Worm (Caenorhabditis elegans) whole organism, late embryonic: ENCODE measurements around the gene pqn-83.

Experiments used
- K02D7.2 ChIP-seq: sonication (generic microtip); optimal IDR thresholded peaks from 2 replicates; lab custom pipeline; 2017; ENCODE audit warnings: mild to moderate bottlenecking, missing genetic modification characterization, missing compliant biosample characterization
- ceh-19 ChIP-seq: fragments of 200-800 bp; sonication (Bioruptor generic); optimal IDR thresholded peaks from 2 replicates; lab custom pipeline; 2018; ENCODE audit warnings: mild to moderate bottlenecking, missing genetic modification characterization, missing compliant biosample characterization
- ceh-22 ChIP-seq: sonication (generic microtip); optimal IDR thresholded peaks from 2 replicates; lab custom pipeline; 2017; ENCODE audit warnings: missing biosample characterization, missing genetic modification characterization
- ceh-34 ChIP-seq: sonication (generic microtip); optimal IDR thresholded peaks from 2 replicates; lab custom pipeline; 2016; ENCODE audit warnings: mild to moderate bottlenecking, missing genetic modification characterization, missing compliant biosample characterization
- ceh-45 ChIP-seq: fragments of 200-800 bp; sonication (Bioruptor generic); IDR thresholded peaks from 2 replicates; pipeline ENCODE4 v1.3.6; 2022; ENCODE audit warnings: missing genetic modification reagents, missing genetic modification characterization, missing compliant biosample characterization
- dmd-4 ChIP-seq: sonication (generic microtip); optimal IDR thresholded peaks from 2 replicates; lab custom pipeline; 2016; ENCODE audit warnings: borderline replicate concordance, missing genetic modification characterization, missing compliant biosample characterization
- fkh-10 ChIP-seq: fragments of 150-350 bp; optimal IDR thresholded peaks from 2 replicates; lab custom pipeline; 2014; ENCODE audit warnings: missing biosample characterization, missing genetic modification reagents, missing genetic modification characterization
- gmeb-2 ChIP-seq: sonication (generic microtip); optimal IDR thresholded peaks from 2 replicates; lab custom pipeline; 2016; ENCODE audit warnings: missing genetic modification characterization, inconsistent platforms, missing compliant biosample characterization
- hlh-13 ChIP-seq: fragments of 200-800 bp; sonication (Bioruptor generic); optimal IDR thresholded peaks from 2 replicates; lab custom pipeline; 2018; ENCODE audit warnings: mild to moderate bottlenecking, missing genetic modification characterization, missing compliant biosample characterization
- odd-2 ChIP-seq: sonication (generic microtip); optimal IDR thresholded peaks from 2 replicates; lab custom pipeline; 2017; ENCODE audit warnings: antibody characterized with exemption, mild to moderate bottlenecking, missing genetic modification characterization, missing compliant biosample characterization
- pha-4 ChIP-seq: fragments of 150-350 bp; optimal IDR thresholded peaks from 2 replicates; lab custom pipeline; 2018; ENCODE audit warnings: missing biosample characterization, missing genetic modification reagents, missing genetic modification characterization
- sdc-2 ChIP-seq: sonication (generic microtip); optimal IDR thresholded peaks from 2 replicates; lab custom pipeline; 2016; ENCODE audit warnings: missing genotype, missing genetic modification characterization, missing compliant biosample characterization
- tbx-7 ChIP-seq: sonication (generic microtip); optimal IDR thresholded peaks from 2 replicates; lab custom pipeline; 2016; ENCODE audit warnings: missing genotype, missing genetic modification characterization, missing compliant biosample characterization
- unc-55 ChIP-seq: sonication (generic microtip); optimal IDR thresholded peaks from 2 replicates; lab custom pipeline; 2017; ENCODE audit warnings: missing biosample characterization, missing genetic modification reagents, missing genetic modification characterization

Gene pqn-83

ce11 chrIII:13039739-13040138, 59.5 kb downstream of the pqn-83 start, which contains the start of gene F54F12.2:
TSS of gene F54F12.2 (plus strand) at chrIII:13040039.
- no peak for TF ChIP-seq tbx-7
- no peak for TF ChIP-seq ceh-45 (GFP tag; lab: Robert Waterston, UW)
- TF ChIP-seq ceh-22 (tag; lab: Kevin White, UChicago) = no peak
- TF ChIP-seq hlh-13 (GFP tag; lab: Kevin White, UChicago) = no peak
- no peak for TF ChIP-seq ceh-34 (tag; lab: Kevin White, UChicago)
- TF ChIP-seq fkh-10 (GFP tag; lab: Kevin White, UChicago) = no peak
- TF ChIP-seq odd-2 = no peak
- TF ChIP-seq K02D7.2 = no peak
- TF ChIP-seq dmd-4 = no peak
- no peak for TF ChIP-seq unc-55 (GFP tag; lab: Kevin White, UChicago)
- TF ChIP-seq ceh-19 = no peak
- no peak for TF ChIP-seq gmeb-2 (tag; lab: Kevin White, UChicago)
- TF ChIP-seq sdc-2 (tag; lab: Kevin White, UChicago) = no peak
- TF ChIP-seq pha-4 (tag; lab: Kevin White, UChicago) = no peak
